Worm (Caenorhabditis elegans): Measurements from ENCODE around the gene snx-17.

Gene snx-17

DNA sequence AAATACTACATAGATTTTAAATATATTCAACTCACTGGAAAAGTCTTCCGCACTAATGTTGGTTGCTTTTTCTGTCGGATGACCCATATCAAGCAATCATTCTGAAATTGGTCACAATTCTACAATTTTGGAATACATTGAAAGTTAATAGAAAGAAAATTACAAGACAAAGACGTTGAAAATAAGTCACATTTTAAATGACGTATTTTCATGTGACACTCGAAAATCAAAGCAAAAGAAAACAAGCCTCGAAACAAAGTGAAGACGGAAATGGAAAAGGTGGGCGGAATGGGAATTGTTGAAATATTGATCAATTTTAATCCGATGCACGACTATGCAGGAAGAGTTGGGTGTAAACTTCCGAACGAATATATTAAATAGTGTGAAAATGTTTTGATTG, 47.9 kb upstream of the snx-17 start, which contains the start of gene mob-2:
Gene mob-2, minus strand, starts transcription at position 101 of the 400 bp plus-strand sequence.
- peak; percentile 26 for TF ChIP-seq nhr-85 (tag)
- TF ChIP-seq efl-1 (optimal IDR thresholded peaks at IDR 0.05), result no peak
- no peak for TF ChIP-seq efl-1 (GFP tag; optimal IDR thresholded peaks at IDR 0.05 in 1 of 2)
- TF ChIP-seq lin-15B (tag; optimal IDR thresholded peaks at IDR 0.05), result no peak
- no peak for TF ChIP-seq tlp-1 (tag; optimal IDR thresholded peaks at IDR 0.05)
- no peak for TF ChIP-seq hpl-2 (GFP tag; optimal IDR thresholded peaks at IDR 0.05)
- no peak for TF ChIP-seq fkh-8 (tag; optimal IDR thresholded peaks at IDR 0.05)
- TF ChIP-seq unc-62 (GFP tag; optimal IDR thresholded peaks at IDR 0.05), result no peak
- TF ChIP-seq nhr-12 (tag; optimal IDR thresholded peaks at IDR 0.05), result no peak
- TF ChIP-seq blmp-1 (tag; optimal IDR thresholded peaks at IDR 0.05), result peak; percentile 31
- TF ChIP-seq ztf-11 (tag; optimal IDR thresholded peaks at IDR 0.05), result no peak
- no peak for TF ChIP-seq rnt-1 (tag; optimal IDR thresholded peaks at IDR 0.05)
- TF ChIP-seq Y116A8C.19 (tag; optimal IDR thresholded peaks at IDR 0.05; ENCODE audit: borderline replicate concordance), result no peak
- no peak for TF ChIP-seq xbp-1 (tag; optimal IDR thresholded peaks at IDR 0.05)
- peak; percentile 26 for TF ChIP-seq nhr-71 (tag; optimal IDR thresholded peaks at IDR 0.05)
- TF ChIP-seq ceh-90 (tag; optimal IDR thresholded peaks at IDR 0.05), result no peak
- no peak for TF ChIP-seq ets-5 (GFP tag; IDR thresholded peaks at IDR 0.05)
- no peak for TF ChIP-seq nhr-19 (GFP tag; conservative IDR thresholded peaks at IDR 0.05)
- no peak for TF ChIP-seq ztf-4 (tag; optimal IDR thresholded peaks at IDR 0.05)
- peak; percentile 27 for TF ChIP-seq dsc-1 (tag; optimal IDR thresholded peaks at IDR 0.05)
- no peak for TF ChIP-seq sox-4 (tag; optimal IDR thresholded peaks at IDR 0.05)
- no peak for TF ChIP-seq mab-9 (GFP tag; IDR thresholded peaks at IDR 0.05)
- no peak for TF ChIP-seq alr-1 (tag; optimal IDR thresholded peaks at IDR 0.05; ENCODE audit: borderline replicate concordance)
- TF ChIP-seq lin-35 (GFP tag; optimal IDR thresholded peaks at IDR 0.05), result peak in 1 of 2 experiments; percentile 19
- TF ChIP-seq pag-3 (tag; optimal IDR thresholded peaks at IDR 0.05; ENCODE audit: borderline replicate concordance, insufficient read depth), result no peak
- TF ChIP-seq fkh-4 (tag; optimal IDR thresholded peaks at IDR 0.05; ENCODE audit: borderline replicate concordance), result no peak
- no peak for TF ChIP-seq C34B4.2 (tag; optimal IDR thresholded peaks at IDR 0.05)
- no peak for TF ChIP-seq egl-13 (tag; optimal IDR thresholded peaks at IDR 0.05)
- TF ChIP-seq C16A3.4 (tag; optimal IDR thresholded peaks at IDR 0.05), result no peak
- TF ChIP-seq mdl-1 (tag; optimal IDR thresholded peaks at IDR 0.05), result no peak
- TF ChIP-seq lin-39 (tag; optimal IDR thresholded peaks at IDR 0.05), result no peak
- TF ChIP-seq ama-1 (optimal IDR thresholded peaks at IDR 0.05), result no peak
- no peak for TF ChIP-seq sptf-1 (tag; optimal IDR thresholded peaks at IDR 0.05)
- TF ChIP-seq lin-14 (GFP tag; optimal IDR thresholded peaks at IDR 0.05), result peak; percentile 18
- no peak for TF ChIP-seq ceh-88 (GFP tag; IDR thresholded peaks at IDR 0.05)
- TF ChIP-seq aly-2 (tag; optimal IDR thresholded peaks at IDR 0.05), result no peak
- TF ChIP-seq irx-1 (tag; optimal IDR thresholded peaks at IDR 0.05), result no peak
- no peak for TF ChIP-seq snpc-4 (tag; optimal IDR thresholded peaks at IDR 0.05)
- no peak for TF ChIP-seq nhr-20 (tag; optimal IDR thresholded peaks at IDR 0.05)
- TF ChIP-seq snu-23 (GFP tag; optimal IDR thresholded peaks at IDR 0.05), result peak; percentile 17
- no peak for TF ChIP-seq ces-1 (GFP tag; optimal IDR thresholded peaks at IDR 0.05)
- TF ChIP-seq aha-1 (tag; optimal IDR thresholded peaks at IDR 0.05), result no peak

DNA sequence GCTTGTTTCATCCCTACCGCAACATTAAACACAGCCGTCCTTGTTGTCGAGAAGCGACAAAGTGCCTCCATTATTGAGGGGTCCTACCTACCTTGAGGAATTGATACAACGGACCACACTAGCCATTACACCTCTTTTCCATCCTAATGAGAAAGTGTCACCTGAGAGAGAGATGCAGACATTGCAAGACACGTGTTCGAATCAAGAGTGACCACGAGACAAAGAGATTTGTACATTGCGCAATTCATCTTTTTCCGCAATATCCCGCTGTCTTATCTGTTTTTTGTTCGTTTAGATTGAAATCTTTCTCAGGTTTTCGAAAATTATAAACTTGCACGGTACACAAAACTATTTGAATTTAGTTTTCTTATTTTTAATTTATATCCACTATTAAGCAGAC, 47.0 kb upstream of the snx-17 start:
- TF ChIP-seq egl-27 (tag; optimal IDR thresholded peaks at IDR 0.05), result peak in 1 of 2 experiments; percentile 15
- no peak for TF ChIP-seq lin-15B (tag; optimal IDR thresholded peaks at IDR 0.05)
- TF ChIP-seq lir-3 (tag; optimal IDR thresholded peaks at IDR 0.05; ENCODE audit: poor library complexity), result peak; percentile 45
- peak; percentile 64 for TF ChIP-seq skn-1 (tag; optimal IDR thresholded peaks at IDR 0.05)
- no peak for TF ChIP-seq ztf-11 (tag; optimal IDR thresholded peaks at IDR 0.05)
- TF ChIP-seq nhr-28 (tag; optimal IDR thresholded peaks at IDR 0.05), result no peak
- peak; percentile 79 for TF ChIP-seq rnt-1 (tag; optimal IDR thresholded peaks at IDR 0.05)
- TF ChIP-seq irx-1 (tag; optimal IDR thresholded peaks at IDR 0.05), result peak; percentile 54
- TF ChIP-seq nhr-84 (tag; optimal IDR thresholded peaks at IDR 0.05), result no peak
- peak; percentile 49 for TF ChIP-seq C16A3.4 (tag; optimal IDR thresholded peaks at IDR 0.05)
- TF ChIP-seq mdl-1 (tag; optimal IDR thresholded peaks at IDR 0.05), result peak in 1 of 2 experiments; percentile 92
- no peak for TF ChIP-seq nhr-76 (tag; optimal IDR thresholded peaks at IDR 0.05)
- no peak for TF ChIP-seq unc-98 (GFP tag; IDR thresholded peaks at IDR 0.05)
- peak; percentile 77 for TF ChIP-seq mep-1 (tag; optimal IDR thresholded peaks at IDR 0.05)
- no peak for TF ChIP-seq nhr-77 (tag; optimal IDR thresholded peaks at IDR 0.05)
- TF ChIP-seq dsc-1 (tag; optimal IDR thresholded peaks at IDR 0.05), result no peak
- TF ChIP-seq nhr-19 (GFP tag; conservative IDR thresholded peaks at IDR 0.05), result peak; percentile 53
- TF ChIP-seq hlh-4 (tag; optimal IDR thresholded peaks at IDR 0.05), result no peak
- no peak for TF ChIP-seq pag-3 (tag; optimal IDR thresholded peaks at IDR 0.05; ENCODE audit: borderline replicate concordance, insufficient read depth)
- TF ChIP-seq elt-3 (tag; optimal IDR thresholded peaks at IDR 0.05), result peak in 1 of 6 experiments; percentile 15
- TF ChIP-seq lin-39 (tag; optimal IDR thresholded peaks at IDR 0.05), result peak; percentile 47
- no peak for TF ChIP-seq hlh-17 (GFP tag; optimal IDR thresholded peaks at IDR 0.05; ENCODE audit: borderline replicate concordance)

Measured in whole organism, L1 larva.